Worm (Caenorhabditis elegans): ENCODE data around the gene hpo-30.

Gene hpo-30

ce11 chrV:12343419-12343969 is 33.3 kb upstream of the hpo-30 start, which contains the start of gene tomm-20:
Gene tomm-20, minus strand, starts transcription at chrV:12343469.
- no peak for TF ChIP-seq attf-6 (GFP tag; IDR thresholded peaks at IDR 0.05)
- TF ChIP-seq cebp-1 (GFP tag; IDR thresholded peaks at IDR 0.05), result no peak
- peak; percentile 85 for TF ChIP-seq cebp-1 (tag; optimal IDR thresholded peaks at IDR 0.05)
- TF ChIP-seq ets-4 (GFP tag; optimal IDR thresholded peaks at IDR 0.05), result no peak
- TF ChIP-seq ztf-25 (GFP tag; IDR thresholded peaks at IDR 0.05), result no peak
- TF ChIP-seq xnd-1 (tag; optimal IDR thresholded peaks at IDR 0.05), result peak; percentile 54
- TF ChIP-seq tbx-9 (tag; optimal IDR thresholded peaks at IDR 0.05; ENCODE audit: borderline replicate concordance), result no peak
- peak; percentile 23 for TF ChIP-seq athp-1 (tag; optimal IDR thresholded peaks at IDR 0.05)
- peak; percentile 69 for TF ChIP-seq unc-130 (GFP tag; optimal IDR thresholded peaks at IDR 0.05)
- TF ChIP-seq Y53F4B.3 (GFP tag; IDR thresholded peaks at IDR 0.05), result no peak
- peak; percentile 65 for TF ChIP-seq F22D6.2 (tag; optimal IDR thresholded peaks at IDR 0.05)
- TF ChIP-seq ztf-28 (GFP tag; IDR thresholded peaks at IDR 0.05), result no peak
- peak; percentile 94 for TF ChIP-seq Y53G8AR.9 (GFP tag; conservative IDR thresholded peaks at IDR 0.05)
- no peak for TF ChIP-seq ceh-79 (tag; optimal IDR thresholded peaks at IDR 0.05)
- no peak for TF ChIP-seq mel-28 (tag; optimal IDR thresholded peaks at IDR 0.05; ENCODE audit: borderline replicate concordance)
- TF ChIP-seq ztf-6 (GFP tag; IDR thresholded peaks at IDR 0.05), result 0 out of 2 replicates have a peak, but pooled peaks have one; percentile 19
- TF ChIP-seq egl-18 (GFP tag; IDR thresholded peaks at IDR 0.05), result 0 out of 2 replicates have a peak, but pooled peaks have one; percentile 66
- no peak for TF ChIP-seq F10E7.11 (tag; optimal IDR thresholded peaks at IDR 0.05)
- TF ChIP-seq attf-3 (GFP tag; conservative IDR thresholded peaks at IDR 0.05), result peak; percentile 87
- no peak for TF ChIP-seq dpff-1 (tag; optimal IDR thresholded peaks at IDR 0.05)
- peak; percentile 31 for TF ChIP-seq B0261.1 (tag; optimal IDR thresholded peaks at IDR 0.05)
- TF ChIP-seq attf-5 (GFP tag; optimal IDR thresholded peaks at IDR 0.05), result peak; percentile 90
- peak; percentile 39 for TF ChIP-seq K12H6.12 (tag; optimal IDR thresholded peaks at IDR 0.05)
- TF ChIP-seq nfyb-1 (GFP tag; IDR thresholded peaks at IDR 0.05), result peak; percentile 94
- no peak for TF ChIP-seq chd-7 (tag; optimal IDR thresholded peaks at IDR 0.05)
- no peak for TF ChIP-seq akir-1 (GFP tag; optimal IDR thresholded peaks at IDR 0.05)
- peak; percentile 83 for TF ChIP-seq F23B12.7 (tag; optimal IDR thresholded peaks at IDR 0.05; ENCODE audit: insufficient read depth)
- TF ChIP-seq nfya-1 (tag; optimal IDR thresholded peaks at IDR 0.05; ENCODE audit: borderline replicate concordance, insufficient read depth), result no peak
- TF ChIP-seq T26A5.8 (tag; optimal IDR thresholded peaks at IDR 0.05), result no peak
- TF ChIP-seq nhr-179 (tag; optimal IDR thresholded peaks at IDR 0.05), result no peak
- TF ChIP-seq him-1 (tag; optimal IDR thresholded peaks at IDR 0.05), result peak; percentile 53
- peak; percentile 90 for TF ChIP-seq rcor-1 (GFP tag; IDR thresholded peaks at IDR 0.05)
- TF ChIP-seq efl-1 (GFP tag; optimal IDR thresholded peaks at IDR 0.05), result peak; percentile 91
- peak in 1 of 2 experiments; percentile 76 for TF ChIP-seq let-607 (tag; optimal IDR thresholded peaks at IDR 0.05)
- TF ChIP-seq C17E4.6 (GFP tag; IDR thresholded peaks at IDR 0.05), result 0 out of 2 replicates have a peak, but pooled peaks have one; percentile 43
- TF ChIP-seq lsl-1 (GFP tag; optimal IDR thresholded peaks at IDR 0.05), result peak; percentile 75
- no peak for TF ChIP-seq aptf-3 (GFP tag; IDR thresholded peaks at IDR 0.05)
- TF ChIP-seq ZK185.1 (tag; optimal IDR thresholded peaks at IDR 0.05; ENCODE audit: poor library complexity, severe bottlenecking), result peak; percentile 92
- TF ChIP-seq ceh-58 (GFP tag; IDR thresholded peaks at IDR 0.05), result no peak
- no peak for TF ChIP-seq mxl-1 (tag; optimal IDR thresholded peaks at IDR 0.05)
- peak; percentile 79 for TF ChIP-seq ztf-26 (tag; optimal IDR thresholded peaks at IDR 0.05)
- no peak for TF ChIP-seq lsy-27 (tag; optimal IDR thresholded peaks at IDR 0.05; ENCODE audit: borderline replicate concordance, insufficient read depth)
- TF ChIP-seq hsf-1 (GFP tag; IDR thresholded peaks at IDR 0.05), result peak; percentile 62
- TF ChIP-seq ztf-18 (tag; optimal IDR thresholded peaks at IDR 0.05), result peak; percentile 99
- TF ChIP-seq madf-10 (tag; optimal IDR thresholded peaks at IDR 0.05), result peak; percentile 58
- TF ChIP-seq bed-2 (GFP tag; IDR thresholded peaks at IDR 0.05), result no peak
- TF ChIP-seq madf-8 (GFP tag; conservative IDR thresholded peaks at IDR 0.05), result peak; percentile 65
- TF ChIP-seq F55B11.4 (tag; optimal IDR thresholded peaks at IDR 0.05; ENCODE audit: borderline replicate concordance, insufficient read depth), result no peak
